In genomic region chrV:9453933-9454332, ce11 we compare ENCODE assay signal across 6 worm cellular contexts.
TF ChIP-seq lines count a peak whose summit lies in the region.

No protein-coding gene starts in this region.

TF ChIP-seq in whole organism, L1 larva, 84 proteins besides CTCF, POLR2A, EP300 and RAD21:
- TF ChIP-seq nhr-77 (tag; optimal IDR thresholded peaks at IDR 0.05; lab: Kevin White, UChicago) (no peak), ceh-82 (tag; optimal IDR thresholded peaks at IDR 0.05; lab: Kevin White, UChicago) (no peak), blmp-1 (tag; optimal IDR thresholded peaks at IDR 0.05; lab: Kevin White, UChicago) (peak; percentile 95), elt-2 (tag; optimal IDR thresholded peaks at IDR 0.05; lab: Kevin White, UChicago) (peak; percentile 60), nhr-47 (tag; optimal IDR thresholded peaks at IDR 0.05; lab: Kevin White, UChicago) (no peak), unc-86 (tag; optimal IDR thresholded peaks at IDR 0.05; lab: Kevin White, UChicago) (no peak), lin-14 (GFP tag; optimal IDR thresholded peaks at IDR 0.05; lab: Kevin White, UChicago) (no peak), elt-3 (tag; optimal IDR thresholded peaks at IDR 0.05; lab: Kevin White, UChicago) (peak in 1 of 6 experiments; percentile 31)
TF ChIP-seq in whole organism, L1 larva: peak in this region for 3.

TF ChIP-seq in whole organism, L2 larva, 48 proteins besides CTCF, POLR2A, EP300 and RAD21:
- peak; percentile 55 for TF ChIP-seq fos-1 (tag; optimal IDR thresholded peaks at IDR 0.05; lab: Kevin White, UChicago)
- peak; percentile 70 for TF ChIP-seq blmp-1 (tag; optimal IDR thresholded peaks at IDR 0.05; lab: Kevin White, UChicago; ENCODE audit: insufficient read depth)
- TF ChIP-seq ztf-1 (GFP tag; conservative IDR thresholded peaks at IDR 0.05; lab: Robert Waterston, UW) = no peak
- TF ChIP-seq nhr-11 (tag; optimal IDR thresholded peaks at IDR 0.05; lab: Kevin White, UChicago) = no peak
- TF ChIP-seq sem-4 (tag; optimal IDR thresholded peaks at IDR 0.05; lab: Kevin White, UChicago) = no peak
- TF ChIP-seq zag-1 (tag; optimal IDR thresholded peaks at IDR 0.05; lab: Kevin White, UChicago) = no peak
- TF ChIP-seq nhr-25 (tag; optimal IDR thresholded peaks at IDR 0.05; lab: Kevin White, UChicago) = no peak
- TF ChIP-seq F13H6.1 (tag; optimal IDR thresholded peaks at IDR 0.05; lab: Kevin White, UChicago) = no peak
- no peak for TF ChIP-seq nhr-21 (tag; optimal IDR thresholded peaks at IDR 0.05; lab: Kevin White, UChicago)

TF ChIP-seq in whole organism, L3 larva, 47 proteins besides CTCF, POLR2A, EP300 and RAD21:
- TF ChIP-seq snpc-4 (tag; optimal IDR thresholded peaks at IDR 0.05; lab: Kevin White, UChicago) (no peak), hmg-11 (tag; optimal IDR thresholded peaks at IDR 0.05; lab: Kevin White, UChicago) (no peak), R02D3.7 (tag; optimal IDR thresholded peaks at IDR 0.05; lab: Kevin White, UChicago) (no peak), ztf-4 (tag; optimal IDR thresholded peaks at IDR 0.05; lab: Kevin White, UChicago) (no peak), nhr-23 (tag; optimal IDR thresholded peaks at IDR 0.05; lab: Kevin White, UChicago) (peak; percentile 35), daf-12 (tag; optimal IDR thresholded peaks at IDR 0.05; lab: Kevin White, UChicago) (no peak), elt-2 (tag; optimal IDR thresholded peaks at IDR 0.05; lab: Kevin White, UChicago) (peak; percentile 49), ceh-28 (tag; optimal IDR thresholded peaks at IDR 0.05; lab: Kevin White, UChicago) (no peak), elt-3 (tag; optimal IDR thresholded peaks at IDR 0.05; lab: Kevin White, UChicago) (peak in 2 of 3 experiments; percentile 24 to 52)
TF ChIP-seq in whole organism, L3 larva: peak in this region for 3.

TF ChIP-seq in whole organism, L4 larva, 104 proteins besides CTCF, POLR2A, EP300 and RAD21:
- no peak for TF ChIP-seq ceh-44 (GFP tag; IDR thresholded peaks at IDR 0.05; lab: Robert Waterston, UW)
- TF ChIP-seq unc-62 (GFP tag; optimal IDR thresholded peaks at IDR 0.05 in 1 of 2; lab: Kevin White, UChicago) = no peak
- TF ChIP-seq unc-62 (tag; optimal IDR thresholded peaks at IDR 0.05; lab: Kevin White, UChicago) = no peak
- TF ChIP-seq zag-1 (tag; optimal IDR thresholded peaks at IDR 0.05; lab: Kevin White, UChicago) = no peak
- no peak for TF ChIP-seq daf-16 (GFP tag; optimal IDR thresholded peaks at IDR 0.05; lab: Kevin White, UChicago)
- TF ChIP-seq daf-16 (tag; optimal IDR thresholded peaks at IDR 0.05; lab: Kevin White, UChicago) = peak; percentile 23
- no peak for TF ChIP-seq daf-8 (GFP tag; IDR thresholded peaks at IDR 0.05; lab: Robert Waterston, UW)
- no peak for TF ChIP-seq daf-12 (tag; optimal IDR thresholded peaks at IDR 0.05; lab: Kevin White, UChicago)
- TF ChIP-seq nhr-28 (tag; optimal IDR thresholded peaks at IDR 0.05; lab: Kevin White, UChicago) = peak; percentile 42
- TF ChIP-seq zfp-3 (GFP tag; conservative IDR thresholded peaks at IDR 0.05; lab: Robert Waterston, UW) = no peak
- TF ChIP-seq mes-2 (tag; optimal IDR thresholded peaks at IDR 0.05; lab: Kevin White, UChicago; ENCODE audit: poor library complexity, severe bottlenecking) = no peak
- TF ChIP-seq hlh-30 (tag; optimal IDR thresholded peaks at IDR 0.05; lab: Kevin White, UChicago; ENCODE audit: insufficient read depth) = no peak
- peak; percentile 56 for TF ChIP-seq dve-1 (tag; optimal IDR thresholded peaks at IDR 0.05; lab: Kevin White, UChicago; ENCODE audit: insufficient read depth)
- peak; percentile 42 for TF ChIP-seq hlh-11 (tag; optimal IDR thresholded peaks at IDR 0.05; lab: Kevin White, UChicago)
- TF ChIP-seq fos-1 (tag; optimal IDR thresholded peaks at IDR 0.05; lab: Kevin White, UChicago) = no peak

TF ChIP-seq in whole organism, late embryonic, 69 proteins besides CTCF, POLR2A, EP300 and RAD21:
- TF ChIP-seq elt-2 (tag; optimal IDR thresholded peaks at IDR 0.05; lab: Kevin White, UChicago) (peak; percentile 85), mec-3 (tag; optimal IDR thresholded peaks at IDR 0.05; lab: Kevin White, UChicago; ENCODE audit: borderline replicate concordance) (no peak), lim-6 (tag; optimal IDR thresholded peaks at IDR 0.05; lab: Kevin White, UChicago) (no peak)

TF ChIP-seq in whole organism, mixed stage, embryonic, 35 proteins besides CTCF, POLR2A, EP300 and RAD21:
- TF ChIP-seq mab-5 (tag; optimal IDR thresholded peaks at IDR 0.05; lab: Kevin White, UChicago) (peak; percentile 28), unc-39 (tag; optimal IDR thresholded peaks at IDR 0.05; lab: Kevin White, UChicago) (no peak), hlh-1 (tag; optimal IDR thresholded peaks at IDR 0.05; lab: Kevin White, UChicago) (no peak), elt-3 (tag; optimal IDR thresholded peaks at IDR 0.05; lab: Kevin White, UChicago) (peak; percentile 33), unc-62 (GFP tag; optimal IDR thresholded peaks at IDR 0.05; lab: Kevin White, UChicago) (peak; percentile 36), ham-2 (GFP tag; optimal IDR thresholded peaks at IDR 0.05; lab: Kevin White, UChicago) (peak; percentile 32), blmp-1 (tag; optimal IDR thresholded peaks at IDR 0.05; lab: Kevin White, UChicago) (peak; percentile 86), unc-120 (tag; optimal IDR thresholded peaks at IDR 0.05; lab: Kevin White, UChicago; ENCODE audit: poor library complexity, severe bottlenecking) (peak; percentile 44), sptf-1 (tag; optimal IDR thresholded peaks at IDR 0.05; lab: Kevin White, UChicago) (no peak)

Comparison
In these comparisons a context has a peak if more than half of its experiments do, and no peak if none do; other contexts are left out.
1. Of the 29 proteins assayed by ChIP-seq in both whole organism, L4 larva and whole organism, L1 larva: peak only in whole organism, L4 larva: nhr-28; only in whole organism, L1 larva: none; in both: none; in neither: 28.